Fruit fly (Drosophila melanogaster) ovary, adult (tissue): ENCODE measurements around the gene CalpB.

Experiments
- CG17801 ChIP-seq: fragments of 200-800 bp; optimal IDR thresholded peaks from 2 replicates; lab custom pipeline; 2019; ENCODE audit warnings: missing biosample characterization, mild to moderate bottlenecking, missing genetic modification characterization, moderate library complexity; ENCODE audit not compliant: partially characterized antibody

CalpB gene

dm6 chr3L:9856430-9857218, 31.9 kb upstream of the CalpB start:
- TF ChIP-seq CG17801 (GFP tag; lab: Kevin White, UChicago), result peak; percentile 58

dm6 chr3L:9859624-9860023, 28.9 kb upstream of the CalpB start, which contains the start of gene CG10809:
Gene CG10809 (minus strand): TSS chr3L:9859889.
- peak; percentile 24 for TF ChIP-seq CG17801 (GFP tag; lab: Kevin White, UChicago)

dm6 chr3L:9863656-9864055, 24.9 kb upstream of the CalpB start:
- no peak for TF ChIP-seq CG17801 (GFP tag; lab: Kevin White, UChicago)

dm6 chr3L:9864275-9865052, 24.1 kb upstream of the CalpB start, which contains the start of the genes iPLA2-VIA and Ciz1:
Gene iPLA2-VIA (minus strand): TSS chr3L:9864349.
Gene Ciz1 (plus strand): TSS chr3L:9864639.
- peak; percentile 4 for TF ChIP-seq CG17801 (GFP tag; lab: Kevin White, UChicago)

- TF ChIP-seq CG17801 (GFP tag; lab: Kevin White, UChicago), result no peak
These were observed 23.5 kb upstream of the CalpB start for dm6 chr3L:9865053-9865442.

dm6 chr3L:9872035-9872434, 16.5 kb upstream of the CalpB start:
- no peak for TF ChIP-seq CG17801 (GFP tag; lab: Kevin White, UChicago)

dm6 chr3L:9878685-9879084, 9.9 kb upstream of the CalpB start, which contains the start of gene CG34382:
Gene CG34382 (plus strand): TSS chr3L:9878985.
- TF ChIP-seq CG17801 (GFP tag; lab: Kevin White, UChicago), result no peak

dm6 chr3L:9893983-9894382, 5.4 kb downstream of the CalpB start:
- TF ChIP-seq CG17801 (GFP tag; lab: Kevin White, UChicago), result no peak

- TF ChIP-seq CG17801 (GFP tag; lab: Kevin White, UChicago), result no peak
These were observed 6.1 kb downstream of the CalpB start, which contains the start of the genes CG6709 and Hez for dm6 chr3L:9894643-9895042. Gene CG6709 (minus strand): TSS chr3L:9894743. Gene Hez (minus strand): TSS chr3L:9894743.

dm6 chr3L:9897164-9897783, 8.7 kb downstream of the CalpB start:
- no peak for TF ChIP-seq CG17801 (GFP tag; lab: Kevin White, UChicago)

- TF ChIP-seq CG17801 (GFP tag; lab: Kevin White, UChicago), result peak; percentile 13
These were observed 9.8 kb downstream of the CalpB start, which contains the start of the genes CG6707 and CG46387 for dm6 chr3L:9898355-9898754. Gene CG6707 (minus strand): TSS chr3L:9898575. Gene CG46387 (plus strand): TSS chr3L:9898626.

- TF ChIP-seq CG17801 (GFP tag; lab: Kevin White, UChicago), result peak; percentile 18
These were observed 10.6 kb downstream of the CalpB start, which contains the start of gene nudE for dm6 chr3L:9899046-9899659. Gene nudE (plus strand): TSS chr3L:9899241.

- no peak for TF ChIP-seq CG17801 (GFP tag; lab: Kevin White, UChicago)
These were observed 16.4 kb downstream of the CalpB start for dm6 chr3L:9904988-9905387.

dm6 chr3L:9907719-9908170, 19.2 kb downstream of the CalpB start, which contains the start of gene bma:
Gene bma (plus strand): TSS chr3L:9908120.
- TF ChIP-seq CG17801 (GFP tag; lab: Kevin White, UChicago), result no peak
